Worm (Caenorhabditis elegans): ENCODE results near the gene grl-15.
A peak's percentile ranks its signal among the peaks of the same experiment; 100 is the strongest.

The grl-15 gene

DNA sequence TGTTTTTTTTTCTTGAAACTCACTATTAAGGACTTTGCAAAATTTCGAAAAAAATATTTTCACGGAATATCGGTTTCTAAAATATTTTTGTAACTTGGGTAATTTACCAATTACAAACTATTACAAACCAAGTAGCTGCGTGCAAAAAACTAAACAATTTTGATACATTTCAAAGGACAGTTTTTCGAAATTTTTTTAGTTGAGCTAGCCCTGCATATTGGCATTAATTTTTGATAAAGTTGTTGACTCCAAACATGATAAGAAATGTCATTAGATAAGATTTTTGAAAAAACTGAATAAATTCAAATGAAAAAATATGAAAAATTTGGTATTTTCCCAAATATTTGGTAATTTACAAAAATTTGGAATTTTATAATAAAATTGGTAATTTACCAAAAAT is 47.6 kb downstream of the grl-15 start:
- TF ChIP-seq T26A8.4 (GFP tag; IDR thresholded peaks at IDR 0.05) (no peak), daf-12 (tag; optimal IDR thresholded peaks at IDR 0.05) (no peak), zfp-3 (GFP tag; conservative IDR thresholded peaks at IDR 0.05) (no peak), nhr-25 (tag; optimal IDR thresholded peaks at IDR 0.05; ENCODE audit: borderline replicate concordance, insufficient read depth) (no peak), nhr-102 (tag; optimal IDR thresholded peaks at IDR 0.05) (no peak), ZK337.2 (GFP tag; IDR thresholded peaks at IDR 0.05) (no peak), egl-27 (tag; optimal IDR thresholded peaks at IDR 0.05) (no peak), pqm-1 (tag; optimal IDR thresholded peaks at IDR 0.05) (peak; percentile 22), spr-3 (GFP tag; optimal IDR thresholded peaks at IDR 0.05) (no peak), Y105C5A.15 (GFP tag; IDR thresholded peaks at IDR 0.05) (no peak), R02D3.7 (tag; optimal IDR thresholded peaks at IDR 0.05) (no peak), duxl-1 (tag; optimal IDR thresholded peaks at IDR 0.05; ENCODE audit: poor library complexity) (no peak), dve-1 (tag; optimal IDR thresholded peaks at IDR 0.05; ENCODE audit: insufficient read depth) (peak; percentile 12), daf-16 (GFP tag; optimal IDR thresholded peaks at IDR 0.05) (no peak), daf-16 (tag; optimal IDR thresholded peaks at IDR 0.05) (peak; percentile 75), fkh-10 (GFP tag; optimal IDR thresholded peaks at IDR 0.05) (no peak), mdt-29 (GFP tag; IDR thresholded peaks at IDR 0.05) (no peak), aha-1 (tag) (no peak), ZK546.5 (tag; optimal IDR thresholded peaks at IDR 0.05) (no peak), nhr-77 (tag; optimal IDR thresholded peaks at IDR 0.05) (no peak), ceh-82 (tag; optimal IDR thresholded peaks at IDR 0.05) (no peak)

DNA sequence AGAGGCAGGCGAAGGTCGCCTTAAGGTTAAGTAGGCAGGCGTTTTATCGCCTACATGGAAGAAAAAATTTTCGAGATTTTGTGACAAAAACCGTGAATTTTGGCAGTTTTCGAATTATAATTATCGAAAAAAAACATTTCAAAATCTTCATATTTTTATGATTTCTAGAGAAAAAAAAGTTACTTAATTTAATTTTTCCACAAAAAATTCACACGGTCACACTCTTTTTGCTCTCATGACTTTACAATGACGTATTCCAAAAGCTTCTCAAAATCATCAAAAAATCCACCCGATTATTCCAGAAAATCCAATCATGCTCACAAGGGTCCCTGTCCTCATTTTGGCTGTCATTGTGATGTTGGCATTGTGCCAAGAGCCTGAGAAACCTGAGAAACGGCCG is 49.7 kb downstream of the grl-15 start, which contains the start of gene lury-1:
lury-1 (plus strand) TSS at position 301 of the 400 bp plus-strand sequence.
- TF ChIP-seq F10B5.3 (tag; optimal IDR thresholded peaks at IDR 0.05) (no peak), F26F4.8 (GFP tag; conservative IDR thresholded peaks at IDR 0.05) (no peak), unc-62 (GFP tag; optimal IDR thresholded peaks at IDR 0.05 in 1 of 2) (no peak), unc-62 (tag; optimal IDR thresholded peaks at IDR 0.05) (no peak), hif-1 (tag; optimal IDR thresholded peaks at IDR 0.05) (no peak), F49E8.2 (tag; optimal IDR thresholded peaks at IDR 0.05; ENCODE audit: borderline replicate concordance) (no peak), lin-29 (GFP tag; IDR thresholded peaks at IDR 0.05) (no peak), ceh-44 (GFP tag; IDR thresholded peaks at IDR 0.05) (no peak), ama-1 (optimal IDR thresholded peaks at IDR 0.05) (no peak), lin-39 (tag; optimal IDR thresholded peaks at IDR 0.05) (no peak), fkh-10 (GFP tag; optimal IDR thresholded peaks at IDR 0.05) (no peak), lim-7 (GFP tag; IDR thresholded peaks at IDR 0.05) (no peak), F37D6.2 (tag; optimal IDR thresholded peaks at IDR 0.05) (no peak), nhr-237 (tag; optimal IDR thresholded peaks at IDR 0.05) (no peak), nhr-10 (tag; optimal IDR thresholded peaks at IDR 0.05) (no peak), ceh-82 (tag; optimal IDR thresholded peaks at IDR 0.05) (no peak)

DNA sequence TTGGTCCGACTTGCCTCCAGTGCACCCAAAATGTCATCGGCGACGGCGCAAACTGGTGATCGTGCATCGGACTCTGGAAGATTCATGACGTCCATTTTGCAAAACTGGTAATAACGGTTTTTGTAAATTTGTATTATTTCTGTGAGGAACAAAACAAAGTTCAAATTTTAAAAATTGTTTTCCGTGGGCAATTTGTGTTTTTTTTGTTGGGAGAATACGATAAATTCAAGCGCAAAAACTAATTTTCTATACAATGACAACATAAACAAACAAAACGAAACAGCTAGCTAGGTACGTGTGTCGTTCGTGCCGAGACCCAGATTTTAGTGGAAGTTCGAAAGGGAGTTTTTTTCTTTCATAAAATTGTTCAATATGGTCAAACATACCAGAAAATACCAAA is 52.9 kb downstream of the grl-15 start, which contains the start of gene Y75B8A.10:
Y75B8A.10 (minus strand) TSS at position 101 of the 400 bp plus-strand sequence.
- no peak for TF ChIP-seq dve-1 (tag; optimal IDR thresholded peaks at IDR 0.05; ENCODE audit: insufficient read depth)
- TF ChIP-seq fkh-10 (GFP tag; optimal IDR thresholded peaks at IDR 0.05) = no peak
- no peak for TF ChIP-seq T20F7.1 (GFP tag; optimal IDR thresholded peaks at IDR 0.05)
- TF ChIP-seq arid-1 (GFP tag; conservative IDR thresholded peaks at IDR 0.05) = no peak
- TF ChIP-seq ceh-28 (tag; optimal IDR thresholded peaks at IDR 0.05) = no peak
- TF ChIP-seq nhr-111 (GFP tag; optimal IDR thresholded peaks at IDR 0.05) = no peak
- no peak for TF ChIP-seq mes-2 (tag; optimal IDR thresholded peaks at IDR 0.05; ENCODE audit: poor library complexity, severe bottlenecking)
- no peak for TF ChIP-seq dmd-8 (GFP tag; IDR thresholded peaks at IDR 0.05)
- TF ChIP-seq unc-39 (tag; optimal IDR thresholded peaks at IDR 0.05) = no peak
- TF ChIP-seq R02D3.7 (tag; optimal IDR thresholded peaks at IDR 0.05) = no peak
- TF ChIP-seq lsy-2 (tag; optimal IDR thresholded peaks at IDR 0.05) = no peak
- TF ChIP-seq set-16 (GFP tag; IDR thresholded peaks at IDR 0.05) = no peak
- no peak for TF ChIP-seq daf-8 (GFP tag; IDR thresholded peaks at IDR 0.05)
- no peak for TF ChIP-seq lir-3 (tag; optimal IDR thresholded peaks at IDR 0.05)

All from whole organism, L4 larva.